Worm (Caenorhabditis elegans) whole organism, L1 larva: ENCODE measurements around the gene F41D9.2.

Experiments
- alr-1 ChIP-seq: fragments of 200-800 bp; sonication (Bioruptor generic); optimal IDR thresholded peaks from 2 replicates; lab custom pipeline; 2018; ENCODE audit warnings: borderline replicate concordance, mild to moderate bottlenecking, missing genetic modification characterization, missing compliant biosample characterization
- ama-1 ChIP-seq: fragments of 150-350 bp; optimal IDR thresholded peaks from 2 replicates; lab custom pipeline; 2014
- fkh-8 ChIP-seq: sonication (generic microtip); optimal IDR thresholded peaks from 2 replicates; lab custom pipeline; 2016; ENCODE audit warnings: mild to moderate bottlenecking, missing genetic modification characterization, missing compliant biosample characterization
- fos-1 ChIP-seq: fragments of 150-350 bp; optimal IDR thresholded peaks from 2 replicates; lab custom pipeline; 2014; ENCODE audit warnings: missing biosample characterization, missing genetic modification characterization
- hlh-17 ChIP-seq: fragments of 200-800 bp; sonication (Bioruptor generic); optimal IDR thresholded peaks from 2 replicates; lab custom pipeline; 2018; ENCODE audit warnings: missing genetic modification characterization, mild to moderate bottlenecking, missing compliant biosample characterization, moderate library complexity, borderline replicate concordance
- jun-1 ChIP-seq: fragments of 150-350 bp; optimal IDR thresholded peaks from 2 replicates; lab custom pipeline; 2014; ENCODE audit warnings: missing biosample characterization, missing genetic modification reagents, missing genetic modification characterization
- nhr-11 ChIP-seq: fragments of 150-350 bp; optimal IDR thresholded peaks from 2 replicates; lab custom pipeline; 2014; ENCODE audit warnings: missing biosample characterization, missing genetic modification characterization
- swsn-7 ChIP-seq: sonication (generic microtip); optimal IDR thresholded peaks from 2 replicates; lab custom pipeline; 2016; ENCODE audit warnings: missing genetic modification characterization, missing compliant biosample characterization
- unc-62 ChIP-seq: fragments of 150-350 bp; optimal IDR thresholded peaks from 2 replicates; lab custom pipeline; 2014; ENCODE audit warnings: missing biosample characterization, missing genetic modification reagents, missing genetic modification characterization
- zip-4 ChIP-seq: fragments of 200-800 bp; sonication (Bioruptor generic); optimal IDR thresholded peaks from 2 replicates; lab custom pipeline; 2018; ENCODE audit warnings: mild to moderate bottlenecking, missing genetic modification characterization, moderate library complexity, missing compliant biosample characterization

ce11 chrX:8406815-8407214 is 22.1 kb upstream of the F41D9.2 start:
- TF ChIP-seq fkh-8, result no peak
- TF ChIP-seq jun-1, result no peak
- TF ChIP-seq nhr-11 (tag; lab: Kevin White, UChicago), result no peak
- no peak for TF ChIP-seq ama-1 (lab: Kevin White, UChicago)
- TF ChIP-seq alr-1 (tag; lab: Kevin White, UChicago), result no peak
- TF ChIP-seq hlh-17 (GFP tag; lab: Kevin White, UChicago), result no peak
- no peak for TF ChIP-seq fos-1 (tag; lab: Kevin White, UChicago)
- TF ChIP-seq zip-4 (GFP tag; lab: Kevin White, UChicago), result no peak
- no peak for TF ChIP-seq swsn-7 (tag; lab: Kevin White, UChicago)
- TF ChIP-seq unc-62, result no peak
